Fruit fly (Drosophila melanogaster): Measurements from ENCODE around the gene CG3862.

Gene CG3862

DNA sequence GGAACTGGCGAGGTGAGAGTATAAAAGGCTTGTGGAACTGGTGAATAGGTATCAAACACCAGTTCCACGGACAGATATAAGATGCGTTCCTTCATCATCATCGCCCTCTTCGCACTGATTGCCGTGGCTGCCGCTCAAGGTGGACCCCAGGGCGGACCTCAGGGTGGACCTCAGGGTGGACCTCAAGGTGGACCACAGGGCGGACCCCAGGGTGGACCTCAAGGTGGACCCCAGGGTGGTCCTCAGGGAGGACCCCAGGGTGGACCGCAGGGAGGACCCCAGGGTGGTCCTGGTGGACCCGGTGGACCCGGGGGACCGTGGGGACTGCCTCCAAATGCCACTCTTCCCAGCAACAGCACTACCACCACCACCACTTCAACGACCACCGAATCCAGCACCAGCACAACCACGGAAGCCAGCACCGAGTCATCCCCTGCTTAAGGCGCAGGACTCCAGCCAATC is 46.5 kb downstream of the CG3862 start, which contains the start of gene CG13947:
CG13947 (plus strand) TSS at position 51 of the 462 bp plus-strand sequence.
- TF ChIP-seq CG34367 (tag; optimal IDR thresholded peaks at IDR 0.05) (no peak), CG15710 (tag; optimal IDR thresholded peaks at IDR 0.05) (no peak), Pif1B (GFP tag; optimal IDR thresholded peaks at IDR 0.05) (no peak), gl (tag; optimal IDR thresholded peaks at IDR 0.05) (no peak), CG13204 (GFP tag; optimal IDR thresholded peaks at IDR 0.05) (no peak), rn (GFP tag; IDR thresholded peaks at IDR 0.05) (no peak), CG9948 (tag; optimal IDR thresholded peaks at IDR 0.05) (no peak), D1 (tag; optimal IDR thresholded peaks at IDR 0.05) (no peak), CG12605 (GFP tag; IDR thresholded peaks at IDR 0.05) (no peak), CG4496 (GFP tag; IDR thresholded peaks at IDR 0.05) (no peak), Snoo (tag; optimal IDR thresholded peaks at IDR 0.05) (no peak), CG14655 (GFP tag; optimal IDR thresholded peaks at IDR 0.05) (no peak), CG8301 (tag; optimal IDR thresholded peaks at IDR 0.05) (no peak), CG10348 (GFP tag; IDR thresholded peaks at IDR 0.05) (no peak), CG17806 (tag; optimal IDR thresholded peaks at IDR 0.05) (no peak)

DNA sequence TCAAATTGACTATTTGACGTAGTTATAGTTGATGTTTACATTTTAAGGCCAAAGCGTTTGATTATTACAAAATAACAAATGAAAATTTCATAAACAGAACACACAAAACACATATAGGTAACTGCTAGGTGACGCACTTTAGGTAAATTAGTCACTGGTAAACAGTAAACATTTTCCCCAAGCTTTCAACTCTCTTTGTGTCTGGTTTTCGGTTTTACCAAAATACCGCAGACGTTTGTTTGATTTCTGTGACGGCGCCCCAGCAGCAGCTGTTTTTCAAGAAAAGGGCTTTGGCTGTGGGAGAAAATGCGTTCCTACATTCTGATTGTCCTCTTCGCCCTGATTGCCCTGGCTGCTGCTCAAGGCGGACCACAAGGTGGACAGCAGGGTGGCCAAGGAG is 49.4 kb downstream of the CG3862 start, which contains the start of gene CG13946:
CG13946 (plus strand) TSS at position 301 of the 400 bp plus-strand sequence.
- no peak for TF ChIP-seq Snoo (tag; optimal IDR thresholded peaks at IDR 0.05)
- no peak for TF ChIP-seq CG4496 (GFP tag; IDR thresholded peaks at IDR 0.05)
- no peak for TF ChIP-seq CG8159 (tag; optimal IDR thresholded peaks at IDR 0.05)
- TF ChIP-seq Ets98B (GFP tag; IDR thresholded peaks at IDR 0.05): no peak
- no peak for TF ChIP-seq CG10348 (GFP tag; IDR thresholded peaks at IDR 0.05)
- TF ChIP-seq CG14655 (GFP tag; optimal IDR thresholded peaks at IDR 0.05): no peak
- no peak for TF ChIP-seq EcR (GFP tag; optimal IDR thresholded peaks at IDR 0.05)
- TF ChIP-seq CG9948 (tag; optimal IDR thresholded peaks at IDR 0.05): no peak
- no peak for TF ChIP-seq D1 (tag; optimal IDR thresholded peaks at IDR 0.05)
- TF ChIP-seq Pif1B (GFP tag; optimal IDR thresholded peaks at IDR 0.05): no peak

Measured in whole organism, pupa.